Fruit fly (Drosophila melanogaster): ENCODE data around the gene org-1.

Gene org-1

DNA sequence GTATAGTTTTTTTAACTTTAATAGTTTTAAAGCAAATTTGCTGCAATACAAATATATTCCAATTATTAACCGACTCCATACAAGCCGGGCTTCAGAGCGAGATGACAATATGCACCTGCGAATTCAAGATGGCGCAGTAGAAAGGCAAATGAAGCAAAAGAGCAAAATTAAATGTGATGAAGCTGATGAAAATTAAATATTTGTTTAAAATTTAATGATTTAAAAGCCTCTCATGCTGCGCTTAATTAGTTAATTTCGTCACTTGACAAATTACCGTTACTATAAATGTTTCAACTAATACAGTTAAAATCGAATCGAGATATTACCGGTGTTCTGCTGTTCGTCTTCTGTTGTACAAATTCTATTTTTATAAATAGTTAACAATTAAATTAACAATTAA, 34.2 kb upstream of the org-1 start, which contains the start of gene CG33181:
CG33181 (plus strand) TSS at position 301 of the 400 bp plus-strand sequence.
- TF ChIP-seq pan (optimal IDR thresholded peaks at IDR 0.05), result no peak
- TF ChIP-seq CG8478 (optimal IDR thresholded peaks at IDR 0.05), result no peak
- TF ChIP-seq EcR (GFP tag; optimal IDR thresholded peaks at IDR 0.05), result no peak
- no peak for TF ChIP-seq psq (optimal IDR thresholded peaks at IDR 0.05)
- no peak for TF ChIP-seq usp (GFP tag; optimal IDR thresholded peaks at IDR 0.05)
- TF ChIP-seq Dll (optimal IDR thresholded peaks at IDR 0.05), result no peak

DNA sequence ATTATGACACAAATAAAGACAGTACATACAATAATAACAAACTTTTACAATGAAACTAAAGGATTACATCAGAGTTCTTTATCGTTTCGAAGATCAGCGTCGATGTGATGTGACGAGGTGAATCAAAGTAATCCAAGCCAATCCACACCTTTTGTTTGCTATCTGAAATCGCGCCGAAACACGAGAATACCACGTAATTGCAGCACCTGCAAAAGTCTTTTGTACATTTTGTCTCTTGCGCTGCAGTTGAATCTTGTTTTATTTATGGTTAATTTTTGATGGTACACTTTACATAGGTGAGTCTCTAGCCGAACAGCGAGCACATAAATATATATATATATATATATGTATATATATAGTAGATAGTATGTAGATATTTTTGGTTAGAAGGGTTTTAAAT, 29.9 kb upstream of the org-1 start:
- no peak for TF ChIP-seq pan (optimal IDR thresholded peaks at IDR 0.05)
- TF ChIP-seq Dll (optimal IDR thresholded peaks at IDR 0.05), result no peak
- no peak for TF ChIP-seq psq (optimal IDR thresholded peaks at IDR 0.05)
- TF ChIP-seq CG8478 (optimal IDR thresholded peaks at IDR 0.05), result no peak
- TF ChIP-seq EcR (GFP tag; optimal IDR thresholded peaks at IDR 0.05), result no peak
- TF ChIP-seq usp (GFP tag; optimal IDR thresholded peaks at IDR 0.05), result no peak

DNA sequence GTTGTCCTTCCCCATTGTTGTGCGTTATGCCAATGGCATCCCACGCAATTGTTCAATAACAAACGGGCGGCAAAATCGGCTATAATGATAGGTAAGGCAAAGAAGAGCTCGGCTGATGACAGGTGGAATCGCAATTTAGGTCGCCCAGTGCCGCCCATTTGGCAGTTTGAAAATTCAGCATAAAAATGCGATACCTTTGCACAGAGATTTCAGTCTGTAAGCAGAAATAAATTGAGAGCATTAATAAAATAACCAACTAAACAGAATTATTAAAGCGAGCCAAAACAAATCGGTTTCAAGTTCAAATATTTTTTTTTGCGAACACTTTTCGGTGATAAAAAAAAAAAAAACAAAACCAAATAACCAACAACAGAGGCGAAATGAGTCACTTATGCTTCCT, 28.8 kb upstream of the org-1 start, which contains the start of gene CG33223:
CG33223 (minus strand) TSS at position 215 of the 400 bp plus-strand sequence.
- TF ChIP-seq pan (optimal IDR thresholded peaks at IDR 0.05) (no peak), psq (optimal IDR thresholded peaks at IDR 0.05) (no peak), CG8478 (optimal IDR thresholded peaks at IDR 0.05) (no peak), usp (GFP tag; optimal IDR thresholded peaks at IDR 0.05) (no peak), Dll (optimal IDR thresholded peaks at IDR 0.05) (no peak), EcR (GFP tag; optimal IDR thresholded peaks at IDR 0.05) (no peak)

DNA sequence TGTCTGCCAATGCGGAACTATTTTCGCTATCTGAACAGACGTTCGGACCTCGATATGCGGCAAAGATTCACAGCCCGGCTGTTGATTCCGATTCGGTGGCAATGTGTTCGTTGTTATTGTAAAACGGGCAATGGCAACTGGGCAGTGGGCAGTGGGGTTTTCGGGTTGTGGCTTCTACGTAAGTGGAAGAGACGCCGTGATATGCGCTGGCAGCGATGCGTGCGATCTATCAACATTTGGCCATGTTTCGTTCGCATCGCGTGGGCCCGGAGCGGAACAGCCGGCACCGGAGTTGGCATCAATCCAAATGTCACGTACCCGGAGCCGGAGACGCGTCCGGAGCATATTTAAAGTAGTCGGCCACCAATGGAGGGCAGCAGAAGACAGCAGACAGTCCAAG, 26.6 kb upstream of the org-1 start, which contains the start of gene Cp38:
Cp38 (plus strand) TSS at position 376 of the 400 bp plus-strand sequence.
- no peak for TF ChIP-seq usp (GFP tag; optimal IDR thresholded peaks at IDR 0.05)
- TF ChIP-seq Dll (optimal IDR thresholded peaks at IDR 0.05), result no peak
- no peak for TF ChIP-seq CG8478 (optimal IDR thresholded peaks at IDR 0.05)
- no peak for TF ChIP-seq pan (optimal IDR thresholded peaks at IDR 0.05)
- no peak for TF ChIP-seq EcR (GFP tag; optimal IDR thresholded peaks at IDR 0.05)
- no peak for TF ChIP-seq psq (optimal IDR thresholded peaks at IDR 0.05)

DNA sequence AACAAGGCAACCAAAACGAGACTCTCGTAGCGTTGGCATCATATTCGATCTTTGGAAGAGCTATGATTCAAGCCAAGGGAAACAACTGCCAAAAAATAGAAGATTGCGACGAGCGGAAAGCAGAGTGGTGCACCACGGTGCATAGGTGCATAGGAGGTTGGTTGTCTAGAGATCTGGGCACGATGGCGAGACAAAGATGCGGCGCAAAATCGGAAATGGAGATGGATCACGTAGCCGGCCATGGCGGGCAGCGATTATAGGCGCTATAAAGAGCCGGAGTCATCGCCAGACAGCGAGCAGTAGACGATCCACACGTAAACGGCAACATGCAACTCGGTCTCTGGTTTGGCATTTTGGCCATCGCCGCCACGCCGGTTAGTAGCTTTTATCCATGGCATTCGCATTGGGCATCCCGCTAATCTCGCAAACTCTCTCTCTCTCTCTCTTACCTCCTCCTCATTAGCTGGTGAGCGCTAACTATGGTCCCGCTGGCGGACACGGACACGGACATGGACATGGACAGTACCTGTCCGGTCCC, 24.2 kb upstream of the org-1 start, which contains the start of gene Cp36:
Cp36 (plus strand) TSS at position 289 of the 538 bp plus-strand sequence.
- TF ChIP-seq usp (GFP tag; optimal IDR thresholded peaks at IDR 0.05) (no peak), psq (optimal IDR thresholded peaks at IDR 0.05) (no peak), EcR (GFP tag; optimal IDR thresholded peaks at IDR 0.05) (no peak), pan (optimal IDR thresholded peaks at IDR 0.05) (no peak), CG8478 (optimal IDR thresholded peaks at IDR 0.05) (no peak), Dll (optimal IDR thresholded peaks at IDR 0.05) (no peak)

DNA sequence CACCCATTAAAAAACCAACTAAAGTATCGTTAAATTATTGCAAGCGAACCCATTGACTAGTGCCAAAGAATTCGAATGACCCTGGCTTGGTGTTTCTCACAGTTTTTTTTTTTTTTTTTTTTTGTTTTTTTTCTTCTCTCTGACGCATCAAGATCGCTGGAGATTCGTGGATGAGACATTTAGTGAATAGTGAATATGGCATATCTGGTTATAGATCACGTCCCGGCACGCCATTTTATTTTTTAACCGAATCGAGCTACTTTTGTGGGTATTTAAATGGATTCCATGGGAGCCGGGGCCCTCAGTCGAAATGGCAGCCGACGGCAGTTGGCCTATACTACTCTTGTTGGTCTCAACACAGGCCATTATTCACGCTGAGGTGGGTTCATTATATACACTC, 21.9 kb upstream of the org-1 start, which contains the start of gene Cp7Fc:
Cp7Fc (plus strand) TSS at position 301 of the 400 bp plus-strand sequence.
- TF ChIP-seq pan (optimal IDR thresholded peaks at IDR 0.05), result no peak
- TF ChIP-seq Dll (optimal IDR thresholded peaks at IDR 0.05), result no peak
- TF ChIP-seq EcR (GFP tag; optimal IDR thresholded peaks at IDR 0.05), result no peak
- TF ChIP-seq usp (GFP tag; optimal IDR thresholded peaks at IDR 0.05), result no peak
- TF ChIP-seq CG8478 (optimal IDR thresholded peaks at IDR 0.05), result no peak
- no peak for TF ChIP-seq psq (optimal IDR thresholded peaks at IDR 0.05)

DNA sequence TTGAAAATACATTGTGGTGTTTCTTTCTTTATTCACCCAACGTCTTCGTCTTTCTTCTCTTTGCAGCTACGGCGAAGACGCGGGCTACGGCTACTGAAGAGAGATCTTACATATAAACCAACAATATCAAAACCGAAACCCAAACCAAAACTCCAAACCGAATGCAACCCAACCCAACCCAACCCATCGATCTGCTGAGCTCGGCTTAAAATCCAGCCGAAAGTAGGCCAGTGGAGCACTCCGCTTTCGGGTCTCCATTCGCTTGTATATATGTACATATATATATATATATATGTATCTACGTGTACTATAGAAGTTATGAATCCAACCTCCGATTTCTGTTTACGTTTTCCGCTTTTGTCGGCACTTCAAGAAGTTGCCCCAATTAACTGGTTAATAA, 20.8 kb upstream of the org-1 start:
- TF ChIP-seq CG8478 (optimal IDR thresholded peaks at IDR 0.05) (no peak), EcR (GFP tag; optimal IDR thresholded peaks at IDR 0.05) (no peak), Dll (optimal IDR thresholded peaks at IDR 0.05) (no peak), psq (optimal IDR thresholded peaks at IDR 0.05) (no peak), usp (GFP tag; optimal IDR thresholded peaks at IDR 0.05) (no peak), pan (optimal IDR thresholded peaks at IDR 0.05) (no peak)

DNA sequence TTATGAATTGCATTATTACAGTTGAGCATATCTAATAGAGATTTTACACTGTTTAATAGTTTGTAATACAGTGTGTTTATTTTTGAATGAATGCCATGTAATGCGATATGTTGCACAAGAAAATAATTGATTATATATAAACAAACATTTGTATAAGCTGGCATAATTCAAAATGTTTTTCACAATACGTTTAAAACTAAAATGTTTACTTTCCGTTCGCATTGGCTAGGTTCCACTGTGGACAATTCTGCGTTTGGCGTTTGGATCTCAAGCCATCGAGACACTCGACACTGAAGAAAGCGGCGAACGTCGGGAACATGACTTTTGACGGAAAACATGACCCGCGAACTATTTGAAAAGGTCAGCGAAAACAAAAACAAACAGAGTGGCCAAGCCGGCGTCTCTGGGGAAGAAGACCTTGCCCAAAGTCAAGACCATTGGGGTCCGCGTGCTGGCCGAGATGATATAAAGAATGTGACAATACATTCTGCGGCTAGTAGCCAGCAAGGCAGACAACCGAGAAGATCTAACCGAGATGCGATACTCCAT, 18.5 kb upstream of the org-1 start, which contains the start of gene Cp7Fb:
Cp7Fb (plus strand) TSS at position 499 of the 549 bp plus-strand sequence.
- no peak for TF ChIP-seq Dll (optimal IDR thresholded peaks at IDR 0.05)
- no peak for TF ChIP-seq psq (optimal IDR thresholded peaks at IDR 0.05)
- TF ChIP-seq usp (GFP tag; optimal IDR thresholded peaks at IDR 0.05), result no peak
- no peak for TF ChIP-seq CG8478 (optimal IDR thresholded peaks at IDR 0.05)
- no peak for TF ChIP-seq EcR (GFP tag; optimal IDR thresholded peaks at IDR 0.05)
- TF ChIP-seq pan (optimal IDR thresholded peaks at IDR 0.05), result no peak

DNA sequence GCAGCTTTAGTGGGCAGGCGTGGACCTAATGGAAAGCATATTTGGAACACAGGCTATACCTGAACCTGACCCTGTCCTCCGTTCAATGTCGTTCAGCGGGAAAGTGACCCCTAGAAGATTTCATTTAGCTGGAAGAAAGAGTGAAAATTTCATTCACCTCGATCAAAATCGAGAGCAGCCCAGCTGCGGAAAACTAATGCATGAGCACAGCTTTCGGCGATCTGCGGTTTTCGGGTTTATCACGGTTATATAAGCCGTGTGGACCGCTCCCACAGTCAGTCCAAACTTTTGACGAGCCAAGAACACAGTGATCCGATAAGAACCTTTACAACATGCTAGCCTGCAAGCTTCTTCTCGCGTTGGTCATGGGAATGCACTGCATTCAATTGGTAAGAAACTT, 15.7 kb upstream of the org-1 start, which contains the start of gene Cp7Fa:
Cp7Fa (plus strand) TSS at position 301 of the 400 bp plus-strand sequence.
- no peak for TF ChIP-seq EcR (GFP tag; optimal IDR thresholded peaks at IDR 0.05)
- no peak for TF ChIP-seq usp (GFP tag; optimal IDR thresholded peaks at IDR 0.05)
- TF ChIP-seq Dll (optimal IDR thresholded peaks at IDR 0.05), result no peak
- TF ChIP-seq psq (optimal IDR thresholded peaks at IDR 0.05), result no peak
- TF ChIP-seq pan (optimal IDR thresholded peaks at IDR 0.05), result no peak
- no peak for TF ChIP-seq CG8478 (optimal IDR thresholded peaks at IDR 0.05)

DNA sequence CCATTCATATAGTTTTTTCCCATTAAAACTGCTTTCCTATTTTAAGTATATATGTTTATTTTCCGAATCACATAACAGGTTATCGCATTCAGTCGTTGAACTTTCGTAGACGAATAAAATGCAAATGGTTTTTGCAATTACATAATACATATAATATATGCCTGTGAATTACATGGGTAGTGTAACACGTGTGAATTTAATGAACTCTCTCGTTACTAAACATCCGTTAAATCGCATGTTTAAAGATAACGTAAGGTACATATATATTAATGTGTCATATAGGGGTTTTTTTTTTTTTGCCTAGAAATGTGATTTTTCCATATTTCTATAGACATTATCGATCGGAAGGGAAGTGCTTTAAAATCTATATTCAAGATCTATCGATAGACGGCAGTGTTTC, 14.7 kb upstream of the org-1 start:
- TF ChIP-seq CG8478 (optimal IDR thresholded peaks at IDR 0.05) (no peak), EcR (GFP tag; optimal IDR thresholded peaks at IDR 0.05) (no peak), pan (optimal IDR thresholded peaks at IDR 0.05) (no peak), psq (optimal IDR thresholded peaks at IDR 0.05) (no peak), Dll (optimal IDR thresholded peaks at IDR 0.05) (no peak), usp (GFP tag; optimal IDR thresholded peaks at IDR 0.05) (no peak)

DNA sequence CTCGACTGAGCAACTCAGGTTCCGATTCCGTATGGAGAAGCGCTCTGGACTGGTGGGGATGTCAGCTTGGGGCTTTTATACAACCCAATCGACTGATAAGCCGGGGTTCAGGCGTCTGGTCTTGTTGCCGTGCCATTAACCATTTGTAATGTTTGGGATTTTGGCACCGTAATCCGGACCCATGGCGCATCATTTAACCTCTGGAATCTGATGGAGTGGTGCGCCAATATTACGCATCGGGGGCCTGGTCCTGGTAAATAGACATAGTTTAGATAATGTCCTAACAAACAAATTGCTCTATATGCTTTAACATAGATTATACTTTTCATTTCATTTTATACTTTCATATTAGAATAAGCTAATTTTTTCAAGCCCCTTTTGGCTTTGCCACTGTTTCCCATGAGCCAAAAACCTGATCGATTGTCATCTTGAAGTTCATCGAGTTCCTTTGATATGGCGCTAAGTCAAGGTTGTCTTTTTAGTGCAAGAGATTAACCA, 14.1 kb upstream of the org-1 start, which contains the start of gene CG12116:
CG12116 (minus strand) TSS at position 51 of the 498 bp plus-strand sequence.
- TF ChIP-seq Dll (optimal IDR thresholded peaks at IDR 0.05) (no peak), usp (GFP tag; optimal IDR thresholded peaks at IDR 0.05) (no peak), pan (optimal IDR thresholded peaks at IDR 0.05) (no peak), psq (optimal IDR thresholded peaks at IDR 0.05) (no peak), CG8478 (optimal IDR thresholded peaks at IDR 0.05) (no peak), EcR (GFP tag; optimal IDR thresholded peaks at IDR 0.05) (no peak)

DNA sequence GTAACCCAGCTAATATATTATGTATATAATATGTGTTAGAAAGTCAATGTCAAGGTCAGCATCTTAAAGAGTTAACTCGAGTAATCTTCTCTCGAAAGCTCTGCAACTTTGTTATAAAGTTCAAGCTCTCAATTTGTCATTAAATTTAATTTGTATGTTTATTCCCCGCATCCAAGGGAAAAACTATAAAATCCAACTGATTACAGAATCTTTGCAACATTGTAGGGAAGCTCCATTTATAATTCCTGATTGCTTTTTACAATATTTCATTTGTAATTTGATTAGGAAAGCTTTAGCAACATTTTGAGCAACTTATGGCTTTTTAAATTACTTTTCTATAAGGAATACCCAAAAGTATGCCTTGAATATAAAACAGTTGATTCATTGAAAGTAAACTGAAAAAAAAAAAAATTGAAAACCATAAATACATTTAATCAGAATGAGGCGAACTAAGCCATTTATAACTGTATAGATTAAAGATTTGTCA, 11.9 kb upstream of the org-1 start:
- TF ChIP-seq pan (optimal IDR thresholded peaks at IDR 0.05), result no peak
- TF ChIP-seq Dll (optimal IDR thresholded peaks at IDR 0.05), result no peak
- no peak for TF ChIP-seq EcR (GFP tag; optimal IDR thresholded peaks at IDR 0.05)
- TF ChIP-seq CG8478 (optimal IDR thresholded peaks at IDR 0.05), result no peak
- no peak for TF ChIP-seq psq (optimal IDR thresholded peaks at IDR 0.05)
- TF ChIP-seq usp (GFP tag; optimal IDR thresholded peaks at IDR 0.05), result no peak
